Fruit fly (Drosophila melanogaster) ovary, adult (tissue): ENCODE measurements around the gene Mrtf.

Experiments used
- CG17801 ChIP-seq: fragments of 200-800 bp; optimal IDR thresholded peaks from 2 replicates; lab custom pipeline; 2019; ENCODE audit warnings: missing biosample characterization, mild to moderate bottlenecking, missing genetic modification characterization, moderate library complexity; ENCODE audit not compliant: partially characterized antibody

The Mrtf gene

DNA sequence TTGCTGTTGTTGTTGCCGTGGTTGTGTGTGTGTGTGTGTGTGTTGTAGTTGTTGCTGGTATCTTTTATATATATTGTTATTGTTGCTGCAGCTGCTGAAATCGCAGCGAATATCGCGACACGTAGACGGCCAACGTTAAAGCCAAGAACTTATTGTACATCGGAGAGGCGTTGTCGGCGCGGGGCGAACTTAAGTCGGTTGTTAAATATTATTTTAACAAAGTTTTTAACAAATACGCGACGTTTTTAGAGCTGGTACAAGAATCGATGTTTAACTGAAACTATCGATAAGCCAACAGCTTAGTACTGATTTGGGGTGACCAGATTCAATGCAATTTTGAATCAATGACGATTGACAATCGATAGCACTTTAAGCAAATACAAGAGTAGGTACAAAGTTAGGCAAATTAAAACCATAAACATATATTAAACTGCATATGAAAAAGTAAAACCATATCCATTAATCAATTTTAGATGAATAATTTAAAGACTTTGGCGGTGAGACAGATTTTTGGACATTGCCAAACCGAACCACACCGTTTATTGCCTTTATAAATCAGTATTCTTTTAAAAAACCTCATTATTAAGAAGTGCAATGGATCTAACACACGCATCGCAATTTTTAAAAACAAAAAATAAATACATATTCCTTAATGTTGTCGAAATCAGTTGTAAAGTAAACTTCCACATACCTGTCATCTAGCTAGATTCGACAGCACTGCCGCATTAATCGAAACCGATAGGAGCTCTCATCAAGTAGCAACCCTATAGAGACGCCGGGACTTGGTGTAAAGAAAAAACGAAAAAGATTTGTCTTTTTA, at the start of gene Mrtf, which contains the start of gene Non2:
Mrtf (minus strand) TSS at position 268 of the 820 bp plus-strand sequence.
Non2 (plus strand) TSS at position 731 of the 820 bp plus-strand sequence.
- TF ChIP-seq CG17801 = no peak

DNA sequence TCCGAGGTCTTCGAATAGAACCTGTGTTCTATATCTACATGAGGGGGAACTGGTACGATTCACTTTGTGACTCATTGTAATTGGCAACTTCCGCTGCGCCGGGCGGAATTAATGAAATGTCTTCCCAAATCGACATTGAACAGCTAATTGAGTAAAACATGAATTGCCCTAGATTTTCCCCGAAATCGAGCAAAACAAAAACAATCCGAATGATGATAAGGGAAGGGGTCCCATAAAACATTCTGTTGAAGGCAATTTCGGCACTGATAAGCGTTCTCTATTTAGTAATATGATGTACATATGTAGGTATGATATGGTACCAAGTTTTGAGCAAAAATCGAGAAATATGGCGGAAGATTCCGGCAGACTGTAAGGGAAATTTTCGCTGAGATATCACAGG, 43.4 kb upstream of the Mrtf start:
- TF ChIP-seq CG17801 = no peak

DNA sequence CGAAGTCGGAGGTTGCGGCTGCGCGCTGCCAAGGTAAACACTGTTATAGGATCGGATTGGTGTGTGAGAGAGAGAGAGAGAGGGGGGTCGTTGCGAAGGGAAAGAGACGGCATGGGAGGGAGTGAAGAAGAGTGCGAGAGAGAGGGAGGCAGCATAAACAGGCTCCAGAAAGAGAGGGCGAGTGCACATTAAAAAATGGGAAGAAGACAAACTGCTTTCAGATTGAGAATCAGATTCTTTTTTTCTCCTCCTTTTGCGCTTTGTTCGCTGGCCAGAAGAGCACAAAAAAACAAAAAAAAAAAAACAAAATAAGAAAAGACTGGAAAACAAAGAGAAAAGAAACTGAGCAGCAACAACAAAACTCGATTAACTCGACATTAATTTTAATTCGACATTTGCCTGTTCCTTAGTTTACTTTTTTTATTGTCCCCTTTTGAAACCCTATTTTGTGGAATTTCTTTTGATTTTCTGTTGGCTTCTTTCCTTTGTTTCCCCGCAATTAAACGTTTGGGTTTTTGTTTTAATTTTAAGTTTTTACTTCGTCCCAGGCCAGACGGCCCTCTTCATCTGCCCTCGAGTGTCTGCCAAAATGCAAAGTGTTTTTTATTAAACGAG, 42.0 kb upstream of the Mrtf start:
- no peak for TF ChIP-seq CG17801

DNA sequence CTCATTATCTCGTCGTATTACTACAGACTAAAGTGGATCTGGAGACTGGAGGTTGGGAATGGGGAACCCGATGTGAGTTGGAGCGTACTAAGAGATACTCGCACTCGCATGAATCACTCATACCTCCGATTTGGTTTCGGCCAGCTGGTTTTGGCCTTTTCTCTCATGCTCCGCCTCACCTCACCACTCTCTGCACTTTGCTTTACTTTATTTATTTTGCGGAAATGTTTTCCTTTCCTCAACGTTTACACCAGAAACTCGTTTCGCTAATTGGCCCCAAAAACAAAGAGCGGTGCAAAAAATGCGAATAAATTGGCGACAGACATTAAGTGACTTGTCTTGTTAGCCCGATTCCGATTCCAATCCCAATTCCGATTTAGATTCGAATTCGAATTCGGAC, 41.0 kb upstream of the Mrtf start:
- no peak for TF ChIP-seq CG17801

DNA sequence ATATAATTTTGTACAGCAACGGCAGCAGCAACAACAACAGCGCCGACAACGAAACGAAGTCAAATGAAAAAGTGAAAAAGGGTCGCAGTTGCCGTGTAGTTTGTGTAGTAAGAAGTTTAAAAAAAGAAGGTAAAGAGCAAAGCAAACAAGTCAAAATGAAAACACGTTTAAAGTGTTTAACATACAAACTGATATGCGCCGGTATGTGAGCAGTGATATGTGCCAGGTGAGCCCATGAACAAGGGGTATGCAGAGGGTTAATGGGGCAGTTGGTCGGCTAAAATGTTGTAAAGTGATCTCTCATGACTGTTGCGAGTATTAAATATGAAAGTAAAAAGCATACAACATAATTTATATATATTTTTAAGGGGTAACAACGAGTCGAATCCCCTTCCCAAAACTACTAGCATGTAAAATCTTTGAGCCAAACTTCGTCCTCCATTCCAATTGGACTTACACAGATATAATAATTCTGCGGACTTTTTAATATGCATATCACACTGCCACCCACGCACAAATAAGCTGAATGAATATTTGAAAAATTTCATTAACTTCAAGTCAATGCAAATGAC, 39.7 kb upstream of the Mrtf start:
- TF ChIP-seq CG17801 = no peak

DNA sequence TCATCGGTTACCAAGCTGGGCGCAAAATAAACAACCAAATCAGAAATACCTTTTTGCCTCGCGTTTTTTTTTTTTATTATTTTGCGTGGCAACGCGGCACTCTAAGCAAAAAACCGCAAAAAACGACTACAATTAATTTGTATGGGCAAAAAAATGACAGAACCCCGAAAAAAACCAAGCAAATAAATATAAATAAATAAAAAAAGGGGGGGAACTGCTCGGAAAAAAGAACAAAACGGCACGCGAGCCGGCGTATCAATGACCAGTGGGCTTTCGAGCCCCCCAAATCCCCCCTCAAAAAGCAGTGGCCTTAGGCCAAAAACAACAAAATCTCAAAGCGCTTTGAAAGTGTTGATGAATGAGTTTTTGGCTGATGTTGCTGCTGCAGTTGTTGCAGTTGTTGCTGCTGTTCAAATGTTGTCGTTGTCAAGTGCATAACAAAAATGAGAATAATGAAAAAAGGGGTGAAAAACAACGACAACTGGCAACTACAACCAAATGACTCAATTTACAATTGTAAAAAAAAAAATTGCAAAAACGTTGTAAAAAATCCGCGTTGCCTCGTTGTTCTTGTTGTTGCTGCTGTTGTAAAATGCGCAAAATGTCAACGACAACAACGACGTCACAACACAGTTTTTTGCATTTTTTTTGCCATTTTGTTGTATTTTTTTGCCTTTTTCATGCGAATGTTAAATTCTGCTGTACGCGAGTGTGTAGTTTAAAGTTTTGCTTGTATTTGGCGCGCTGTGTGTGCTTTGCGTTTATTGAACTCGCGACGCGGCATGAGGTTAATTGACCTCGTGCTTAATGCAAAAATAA, 39.0 kb upstream of the Mrtf start:
- TF ChIP-seq CG17801 = peak; percentile 98

DNA sequence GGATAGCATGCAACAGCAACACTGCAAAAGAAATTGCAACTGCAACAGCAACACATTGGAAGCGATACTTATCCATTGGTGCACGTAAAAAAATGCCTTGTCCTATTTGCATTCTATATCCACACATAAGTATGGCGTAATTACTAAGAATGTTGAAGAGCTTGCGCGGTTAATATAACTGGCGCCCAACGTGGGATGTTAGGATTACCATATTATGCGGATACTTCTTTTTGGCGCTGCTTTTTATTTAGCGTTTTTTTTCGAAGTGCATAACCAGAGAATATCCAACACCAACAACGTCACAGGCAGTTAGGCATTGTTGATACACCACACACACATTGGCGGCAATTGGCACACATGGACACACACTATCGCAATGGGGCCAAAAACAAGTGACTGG, 35.7 kb upstream of the Mrtf start:
- no peak for TF ChIP-seq CG17801

DNA sequence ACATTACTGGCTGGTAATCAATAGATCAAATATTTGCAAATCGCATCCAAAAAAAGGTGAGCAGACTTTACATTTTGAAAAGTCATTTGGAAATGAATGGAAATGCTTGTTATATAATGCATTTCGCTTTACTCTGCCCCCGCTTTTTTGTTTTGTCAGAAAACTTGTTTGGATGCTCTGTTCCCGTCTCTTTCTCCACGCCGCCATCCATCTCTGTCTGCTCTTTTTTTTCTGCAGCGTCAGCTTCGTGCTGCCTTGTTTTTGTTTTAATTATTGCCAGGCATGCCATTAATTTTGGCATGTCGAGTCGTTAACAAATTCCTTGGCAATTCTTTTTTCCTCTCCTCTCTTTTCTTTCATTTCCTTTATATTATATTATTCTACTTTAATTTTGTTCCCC, 35.0 kb upstream of the Mrtf start:
- no peak for TF ChIP-seq CG17801

DNA sequence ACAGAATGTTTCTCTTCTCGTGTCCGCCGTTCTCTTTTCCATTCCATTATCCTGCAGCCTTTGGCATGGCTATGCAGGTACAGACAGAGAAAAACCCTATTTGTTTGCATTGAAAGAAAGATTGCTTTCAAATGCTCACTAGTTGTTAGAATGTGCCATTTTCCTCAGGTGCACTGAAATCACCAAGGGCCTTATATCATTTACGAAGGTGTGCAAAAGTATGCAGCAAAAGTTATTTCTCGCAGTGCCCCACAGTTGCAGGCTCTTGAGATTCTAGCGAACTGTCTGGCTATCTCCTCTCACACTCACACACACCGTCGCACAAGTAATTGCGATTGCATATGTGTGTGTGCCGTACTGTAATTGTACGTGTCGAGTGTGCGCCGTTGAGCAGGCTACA, 34.0 kb upstream of the Mrtf start:
- no peak for TF ChIP-seq CG17801

DNA sequence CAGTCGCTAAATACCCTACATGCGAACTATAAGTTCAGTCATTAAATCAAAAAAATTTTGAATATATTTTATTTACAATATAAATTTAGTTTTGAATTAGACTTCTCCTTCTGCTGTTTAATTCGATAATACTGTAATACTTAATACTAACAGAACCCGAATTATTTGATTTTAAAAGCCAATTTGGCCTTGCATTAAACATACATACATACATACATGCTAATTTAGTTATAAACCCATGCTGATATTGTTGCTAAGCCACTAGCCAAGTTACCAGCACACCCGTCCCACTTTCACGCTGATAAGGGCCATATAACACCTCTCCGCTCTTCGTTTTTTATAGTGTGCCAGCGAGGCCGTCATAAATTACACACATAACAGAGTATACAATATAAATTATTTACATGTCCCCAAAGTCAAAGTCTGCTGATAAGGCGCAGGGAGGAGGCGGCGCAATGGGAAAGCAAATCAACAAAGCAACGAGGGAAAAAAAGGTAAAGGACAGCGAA, 32.8 kb upstream of the Mrtf start:
- TF ChIP-seq CG17801 = peak; percentile 56

DNA sequence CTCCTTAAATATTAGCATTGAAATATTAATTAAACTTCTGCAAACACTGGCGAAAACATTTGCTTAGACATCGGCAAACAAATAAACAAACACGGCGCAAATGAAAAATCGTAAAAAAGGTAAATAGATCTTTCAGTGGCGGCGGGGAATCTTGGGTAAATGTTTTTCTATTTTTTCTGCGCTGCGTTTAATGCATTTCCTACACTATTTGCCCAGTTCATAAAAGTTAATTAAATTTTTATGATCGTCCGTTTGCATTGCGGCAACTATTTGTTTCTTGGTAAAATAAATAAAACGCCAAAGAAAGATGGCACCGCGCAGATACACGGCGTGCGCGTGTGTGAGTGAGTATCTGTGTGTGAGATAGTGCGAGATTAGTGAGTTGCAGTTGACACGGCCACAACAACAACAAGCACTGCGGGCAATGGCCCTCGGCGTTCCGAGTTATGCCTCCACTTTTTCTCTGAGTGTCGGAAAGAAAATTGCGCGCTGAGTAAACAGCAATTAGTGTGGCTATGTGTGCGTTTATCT, 32.2 kb upstream of the Mrtf start:
- peak; percentile 11 for TF ChIP-seq CG17801

DNA sequence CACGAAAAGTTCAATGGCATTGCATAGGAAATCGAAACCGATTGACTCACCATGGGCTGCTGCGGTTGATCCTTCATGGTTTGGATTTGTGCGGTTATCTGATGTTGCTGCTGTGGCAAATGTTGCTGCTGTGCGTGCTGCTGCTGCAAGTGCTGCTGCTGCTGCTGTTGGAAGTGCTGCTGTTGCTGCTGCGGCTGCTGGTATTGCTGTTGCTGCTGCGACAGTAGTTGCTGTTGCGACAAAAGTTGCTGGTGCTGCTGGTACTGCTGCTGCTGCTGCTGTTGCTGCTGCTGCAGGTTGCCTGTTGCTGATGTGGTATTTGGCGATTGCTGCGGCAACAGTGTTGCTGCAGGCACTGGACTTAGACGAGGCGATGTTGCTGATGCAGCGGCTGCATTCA, 29.9 kb upstream of the Mrtf start:
- no peak for TF ChIP-seq CG17801

DNA sequence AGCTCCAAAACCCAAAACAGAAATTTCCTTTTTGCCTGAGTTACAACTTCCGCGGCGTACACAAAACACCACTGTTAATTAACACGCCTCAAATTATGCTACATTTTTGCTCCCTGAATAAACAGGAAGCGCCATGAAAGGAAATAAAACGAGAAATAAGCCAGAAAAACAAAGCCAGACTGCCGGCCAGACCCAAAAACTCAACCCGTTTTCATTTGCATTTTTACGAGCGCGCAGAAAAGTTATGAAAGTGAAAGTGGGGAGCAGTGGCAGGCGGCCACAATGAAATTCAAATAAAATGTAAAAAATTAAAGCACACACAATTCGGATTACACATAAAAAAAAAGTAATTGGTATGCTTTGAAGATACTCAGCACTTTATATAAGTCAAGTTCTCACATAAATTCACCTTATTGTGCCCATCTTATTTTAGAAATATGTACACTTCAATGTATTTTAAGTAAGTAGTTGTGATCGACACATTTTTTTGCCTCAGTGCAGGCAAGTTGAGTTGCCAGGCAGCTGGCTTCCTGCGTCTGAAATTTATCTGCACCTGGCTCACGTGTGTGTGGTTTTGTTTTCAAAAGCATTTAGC, 29.1 kb upstream of the Mrtf start:
- TF ChIP-seq CG17801 = no peak

DNA sequence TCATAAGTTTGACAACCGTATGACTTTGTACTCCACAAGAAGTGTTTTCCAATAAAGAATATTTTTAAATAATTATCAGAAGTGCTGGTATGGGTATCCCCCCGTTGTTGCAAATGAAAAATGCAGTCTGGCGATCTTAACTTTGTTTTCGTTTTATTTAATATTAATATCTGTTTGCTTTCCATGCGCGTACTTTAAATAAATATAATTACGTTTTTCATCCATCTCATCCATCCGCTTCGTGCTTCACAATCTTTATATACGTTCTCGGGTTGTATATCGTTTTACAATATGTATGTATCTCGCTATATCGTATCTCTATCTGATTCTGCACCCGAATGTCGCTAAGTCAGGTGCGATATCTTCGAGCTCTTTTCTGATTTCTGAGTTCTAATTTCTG, 19.6 kb upstream of the Mrtf start:
- TF ChIP-seq CG17801 = no peak

DNA sequence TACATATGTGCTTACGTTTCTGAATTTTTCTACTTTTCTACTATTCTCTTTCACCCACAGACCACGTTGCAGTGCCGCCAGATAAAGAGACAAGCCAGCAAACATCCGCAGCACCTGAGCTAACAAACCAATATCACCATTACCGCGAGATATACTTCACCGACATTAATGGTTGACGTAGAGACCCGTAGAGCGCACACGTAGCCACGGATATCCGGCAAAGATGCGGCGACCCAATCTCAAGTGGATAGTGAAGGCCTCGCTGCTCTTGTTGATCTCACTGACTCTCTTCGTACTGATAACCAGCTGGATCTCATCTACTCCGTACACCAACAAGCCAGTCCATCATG, 16.3 kb upstream of the Mrtf start:
- no peak for TF ChIP-seq CG17801

DNA sequence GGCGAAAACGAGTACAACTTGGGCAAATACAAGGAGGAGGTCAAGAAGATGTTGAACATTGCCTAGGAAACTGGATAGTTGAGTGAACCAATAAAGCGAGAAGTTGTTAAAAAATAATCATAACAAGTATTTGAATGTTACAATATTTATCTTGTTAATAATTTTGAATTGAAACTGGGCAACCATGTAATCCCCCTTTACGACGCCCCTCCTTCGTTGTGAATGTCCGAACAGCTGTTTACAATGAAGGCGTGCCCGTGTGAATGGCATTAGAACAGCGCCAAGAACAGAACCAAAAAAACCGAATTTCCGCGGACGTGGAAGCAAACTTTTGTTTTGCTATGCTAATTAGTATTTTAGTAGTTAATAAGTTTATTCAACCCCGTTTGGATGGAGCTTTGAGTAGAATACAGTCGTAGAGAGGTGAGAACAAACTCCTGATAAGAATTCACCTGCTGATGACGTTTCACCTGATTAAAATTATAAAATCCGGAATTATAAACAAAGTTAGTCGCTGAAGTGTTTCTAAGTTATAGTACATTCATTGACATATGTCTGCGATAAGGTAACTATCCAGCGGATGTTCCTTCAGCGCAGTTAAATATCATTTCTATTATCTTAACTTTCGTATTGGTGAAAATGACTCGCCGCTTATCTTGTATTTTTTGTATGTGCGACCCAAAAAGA, 15.8 kb upstream of the Mrtf start, which contains the start of gene Pgant6:
Pgant6 (plus strand) TSS at position 265 of the 687 bp plus-strand sequence.
- no peak for TF ChIP-seq CG17801
